Worm (Caenorhabditis elegans) whole organism, early embryonic: ENCODE data around the gene Y75B8A.23.

Experiments
- B0310.2 ChIP-seq: sonication (generic microtip); optimal IDR thresholded peaks from 2 replicates; lab custom pipeline; 2016; ENCODE audit warnings: mild to moderate bottlenecking, missing genetic modification characterization, missing compliant biosample characterization
- F13C5.2 ChIP-seq: sonication (generic microtip); optimal IDR thresholded peaks from 2 replicates; lab custom pipeline; 2017; ENCODE audit warnings: mild to moderate bottlenecking, missing genetic modification characterization, inconsistent platforms, missing compliant biosample characterization
- aly-1 ChIP-seq: sonication (generic microtip); optimal IDR thresholded peaks from 2 replicates; lab custom pipeline; 2016; ENCODE audit warnings: missing genetic modification characterization, missing compliant biosample characterization
- ama-1 ChIP-seq: fragments of 150-350 bp; optimal IDR thresholded peaks from 2 replicates; lab custom pipeline; 2014
- ceh-13 ChIP-seq: fragments of 200-800 bp; sonication (Bioruptor generic); optimal IDR thresholded peaks from 2 replicates; lab custom pipeline; 2018; ENCODE audit warnings: mild to moderate bottlenecking, missing genetic modification characterization, missing compliant biosample characterization
- ceh-36 ChIP-seq: sonication (generic microtip); optimal IDR thresholded peaks from 2 replicates; lab custom pipeline; 2016; ENCODE audit warnings: missing genetic modification characterization, inconsistent platforms, missing compliant biosample characterization
- ets-7 ChIP-seq: sonication (generic microtip); optimal IDR thresholded peaks from 2 replicates; lab custom pipeline; 2016; ENCODE audit warnings: missing genotype, missing genetic modification characterization, missing compliant biosample characterization
- flt-1 ChIP-seq: fragments of 200-800 bp; sonication (Bioruptor generic); IDR thresholded peaks from 2 replicates; pipeline ENCODE4 v1.3.6; 2022; ENCODE audit warnings: missing genetic modification characterization, missing compliant biosample characterization
- hmbx-1 ChIP-seq: sonication (generic microtip); optimal IDR thresholded peaks from 2 replicates; lab custom pipeline; 2016; ENCODE audit warnings: mild to moderate bottlenecking, missing genetic modification characterization, missing compliant biosample characterization
- hmg-4 ChIP-seq: fragments of 200-800 bp; sonication (Bioruptor generic); optimal IDR thresholded peaks from 2 replicates; lab custom pipeline; 2018; ENCODE audit warnings: mild to moderate bottlenecking, missing genetic modification characterization, missing compliant biosample characterization
- hnd-1 ChIP-seq: sonication (generic microtip); optimal IDR thresholded peaks from 2 replicates; lab custom pipeline; 2016; ENCODE audit warnings: missing genetic modification characterization, missing compliant biosample characterization
- pes-1 ChIP-seq: fragments of 200-800 bp; sonication (Bioruptor generic); IDR thresholded peaks from 2 replicates; pipeline ENCODE4 v1.3.6; 2022; ENCODE audit warnings: missing genetic modification reagents, missing genetic modification characterization, missing compliant biosample characterization
- scrt-1 ChIP-seq: fragments of 200-800 bp; sonication (Bioruptor generic); IDR thresholded peaks from 2 replicates; pipeline ENCODE4 v1.3.6; 2022; ENCODE audit warnings: missing genetic modification characterization, missing compliant biosample characterization
- sea-1 ChIP-seq: fragments of 200-800 bp; sonication (Bioruptor generic); conservative IDR thresholded peaks from 2 replicates; pipeline ENCODE4 v1.3.6; 2022; ENCODE audit warnings: missing genetic modification characterization, missing compliant biosample characterization
- tbx-11 ChIP-seq: fragments of 200-800 bp; sonication (Bioruptor generic); IDR thresholded peaks from 2 replicates; pipeline ENCODE4 v1.3.6; 2022; ENCODE audit warnings: missing genetic modification characterization, missing compliant biosample characterization
- tbx-37 ChIP-seq: fragments of 200-800 bp; sonication (Bioruptor generic); conservative IDR thresholded peaks from 2 replicates; pipeline ENCODE4 v1.3.6; 2022; ENCODE audit warnings: missing genetic modification reagents, missing genetic modification characterization, missing compliant biosample characterization
- tra-4 ChIP-seq: sonication (generic microtip); optimal IDR thresholded peaks from 2 replicates; lab custom pipeline; 2017; ENCODE audit warnings: missing genetic modification characterization, missing compliant biosample characterization

Y75B8A.23 gene

DNA sequence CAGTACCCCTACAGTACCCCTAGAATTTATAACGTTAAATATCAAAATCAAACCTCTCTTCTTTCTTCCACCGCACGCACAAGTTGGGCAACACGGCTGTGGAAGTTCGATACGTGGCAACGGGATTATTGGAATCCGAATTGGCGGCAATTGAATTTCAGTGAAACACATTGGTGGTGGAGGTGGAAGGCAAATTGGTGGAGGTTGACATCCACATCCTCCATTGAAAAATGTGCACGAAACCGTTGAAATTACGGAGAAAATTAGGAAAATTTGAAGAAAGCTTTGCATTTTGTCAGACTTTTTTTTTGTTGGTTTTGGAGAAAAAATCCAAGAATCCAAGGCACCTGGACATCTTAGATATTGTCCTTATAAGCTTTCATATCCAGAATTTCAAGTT, 15.1 kb upstream of the Y75B8A.23 start:
- TF ChIP-seq scrt-1 (GFP tag; lab: Robert Waterston, UW) (no peak), B0310.2 (tag; lab: Kevin White, UChicago) (no peak), pes-1 (GFP tag; lab: Robert Waterston, UW) (no peak), ets-7 (no peak), ceh-13 (GFP tag; lab: Kevin White, UChicago) (no peak), hnd-1 (tag; lab: Kevin White, UChicago) (no peak), sea-1 (GFP tag; lab: Robert Waterston, UW) (no peak), hmg-4 (no peak), aly-1 (tag; lab: Kevin White, UChicago) (no peak), ceh-36 (tag; lab: Kevin White, UChicago) (no peak), ama-1 (no peak), tra-4 (tag; lab: Kevin White, UChicago) (no peak), tbx-11 (GFP tag; lab: Robert Waterston, UW) (no peak), F13C5.2 (tag; lab: Kevin White, UChicago) (no peak), hmbx-1 (tag; lab: Kevin White, UChicago) (no peak), flt-1 (GFP tag; lab: Robert Waterston, UW) (no peak), tbx-37 (no peak)

DNA sequence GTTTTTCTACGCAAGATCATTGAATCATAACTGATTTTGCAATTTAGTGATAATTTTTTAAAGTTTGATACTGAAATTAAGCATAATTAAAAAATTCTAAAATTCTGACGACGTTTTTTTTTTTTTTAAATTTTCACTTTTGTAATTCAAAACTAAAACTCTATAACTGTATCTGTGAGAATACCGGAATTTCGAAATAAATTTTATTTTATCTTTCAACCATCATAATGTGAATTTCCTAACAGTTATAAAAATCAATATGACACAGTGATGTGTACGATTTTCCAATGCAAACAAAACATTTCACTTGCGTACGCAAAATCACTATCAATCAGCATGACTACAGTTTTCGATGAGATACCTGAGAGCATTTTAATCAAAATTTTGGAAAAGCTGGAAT, 14.5 kb upstream of the Y75B8A.23 start, which contains the start of the genes grl-15 and fbxa-89:
Gene grl-15, minus strand, starts transcription at position 101 of the 400 bp plus-strand sequence.
Gene fbxa-89, plus strand, starts transcription at position 271 of the 400 bp plus-strand sequence.
- TF ChIP-seq hnd-1 (tag; lab: Kevin White, UChicago), result no peak
- TF ChIP-seq tra-4 (tag; lab: Kevin White, UChicago), result no peak
- no peak for TF ChIP-seq ets-7
- TF ChIP-seq scrt-1 (GFP tag; lab: Robert Waterston, UW), result no peak
- TF ChIP-seq ceh-36 (tag; lab: Kevin White, UChicago), result no peak
- no peak for TF ChIP-seq F13C5.2 (tag; lab: Kevin White, UChicago)
- no peak for TF ChIP-seq aly-1 (tag; lab: Kevin White, UChicago)
- TF ChIP-seq hmbx-1 (tag; lab: Kevin White, UChicago), result no peak
- no peak for TF ChIP-seq hmg-4
- TF ChIP-seq B0310.2 (tag; lab: Kevin White, UChicago), result no peak
- TF ChIP-seq tbx-37, result no peak
- no peak for TF ChIP-seq ceh-13 (GFP tag; lab: Kevin White, UChicago)
- no peak for TF ChIP-seq ama-1
- TF ChIP-seq sea-1 (GFP tag; lab: Robert Waterston, UW), result no peak
- TF ChIP-seq pes-1 (GFP tag; lab: Robert Waterston, UW), result no peak
- no peak for TF ChIP-seq flt-1 (GFP tag; lab: Robert Waterston, UW)

DNA sequence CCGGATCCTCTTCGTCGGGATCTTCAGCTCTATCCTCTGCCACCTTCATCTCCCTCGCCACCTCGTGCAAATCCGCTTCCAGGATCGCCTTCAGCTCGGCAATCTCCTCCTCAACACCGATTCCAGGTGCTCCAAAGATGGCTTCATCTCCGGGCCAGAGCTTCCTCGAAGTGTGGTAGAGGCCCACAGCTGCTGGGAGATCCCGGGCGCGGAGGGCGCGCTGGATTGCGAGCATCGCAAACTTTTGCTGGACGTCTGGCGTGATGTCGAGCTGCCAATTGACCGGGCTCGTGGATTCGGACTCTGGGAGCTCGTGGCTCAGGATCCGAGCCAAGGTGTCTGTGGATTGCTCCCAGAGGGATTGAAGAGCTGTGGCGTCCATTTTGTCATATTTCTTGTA, 4.9 kb upstream of the Y75B8A.23 start:
- TF ChIP-seq tbx-11 (GFP tag; lab: Robert Waterston, UW) (no peak), B0310.2 (tag; lab: Kevin White, UChicago) (no peak), pes-1 (GFP tag; lab: Robert Waterston, UW) (no peak), aly-1 (tag; lab: Kevin White, UChicago) (no peak), ceh-36 (tag; lab: Kevin White, UChicago) (no peak), tbx-37 (no peak), scrt-1 (GFP tag; lab: Robert Waterston, UW) (no peak), ceh-13 (GFP tag; lab: Kevin White, UChicago) (no peak), sea-1 (GFP tag; lab: Robert Waterston, UW) (no peak), hmg-4 (no peak), ama-1 (no peak), flt-1 (GFP tag; lab: Robert Waterston, UW) (no peak), hmbx-1 (tag; lab: Kevin White, UChicago) (no peak), ets-7 (no peak), F13C5.2 (tag; lab: Kevin White, UChicago) (no peak)

DNA sequence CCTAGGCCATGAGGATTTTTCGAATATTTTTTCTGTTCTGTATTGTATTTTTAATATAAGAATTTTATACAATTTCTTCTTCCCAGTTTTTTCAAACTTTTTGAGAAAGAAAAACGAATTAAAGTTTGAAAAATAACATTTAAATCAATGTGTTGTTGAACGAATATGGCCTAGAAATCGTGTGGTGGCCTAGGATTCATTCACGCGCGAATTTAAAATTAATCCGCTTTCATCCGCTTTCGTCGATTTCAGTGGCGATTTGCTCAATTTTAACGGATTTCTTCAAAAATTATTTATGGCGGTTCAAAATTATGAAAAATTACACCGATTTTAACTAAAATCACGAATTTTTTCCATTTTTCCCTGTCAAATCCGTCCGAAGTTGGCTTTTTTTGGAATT, 3.1 kb upstream of the Y75B8A.23 start:
- TF ChIP-seq hmbx-1 (tag; lab: Kevin White, UChicago) (no peak), F13C5.2 (tag; lab: Kevin White, UChicago) (no peak), hmg-4 (no peak), aly-1 (tag; lab: Kevin White, UChicago) (no peak), B0310.2 (tag; lab: Kevin White, UChicago) (no peak)

DNA sequence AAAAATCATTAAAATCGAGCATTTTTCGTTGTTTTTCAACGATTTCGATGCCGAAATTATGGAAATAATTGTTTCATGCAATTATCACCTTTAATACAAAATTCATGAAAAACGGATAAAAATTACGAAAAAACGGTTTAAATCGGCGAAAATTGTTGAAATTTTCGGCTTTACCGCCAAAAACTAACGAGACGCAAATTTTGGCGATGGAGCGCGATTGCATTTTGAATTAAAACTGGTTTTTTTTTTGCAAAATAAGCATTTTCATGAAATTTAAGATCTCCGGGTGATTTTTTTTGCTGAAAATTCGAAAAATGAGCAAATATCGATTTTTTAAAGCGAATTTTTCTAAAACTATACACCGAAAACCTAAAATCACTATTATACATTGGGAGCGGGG, 718 bp downstream of the Y75B8A.23 start:
- TF ChIP-seq flt-1 (GFP tag; lab: Robert Waterston, UW) (no peak), ceh-13 (GFP tag; lab: Kevin White, UChicago) (no peak), tra-4 (tag; lab: Kevin White, UChicago) (no peak), ets-7 (no peak), scrt-1 (GFP tag; lab: Robert Waterston, UW) (no peak), ama-1 (no peak), pes-1 (GFP tag; lab: Robert Waterston, UW) (no peak), ceh-36 (tag; lab: Kevin White, UChicago) (no peak), F13C5.2 (tag; lab: Kevin White, UChicago) (no peak), tbx-11 (GFP tag; lab: Robert Waterston, UW) (no peak), hnd-1 (tag; lab: Kevin White, UChicago) (no peak), tbx-37 (no peak), sea-1 (GFP tag; lab: Robert Waterston, UW) (no peak), B0310.2 (tag; lab: Kevin White, UChicago) (no peak), hmbx-1 (tag; lab: Kevin White, UChicago) (no peak), aly-1 (tag; lab: Kevin White, UChicago) (no peak), hmg-4 (no peak)

DNA sequence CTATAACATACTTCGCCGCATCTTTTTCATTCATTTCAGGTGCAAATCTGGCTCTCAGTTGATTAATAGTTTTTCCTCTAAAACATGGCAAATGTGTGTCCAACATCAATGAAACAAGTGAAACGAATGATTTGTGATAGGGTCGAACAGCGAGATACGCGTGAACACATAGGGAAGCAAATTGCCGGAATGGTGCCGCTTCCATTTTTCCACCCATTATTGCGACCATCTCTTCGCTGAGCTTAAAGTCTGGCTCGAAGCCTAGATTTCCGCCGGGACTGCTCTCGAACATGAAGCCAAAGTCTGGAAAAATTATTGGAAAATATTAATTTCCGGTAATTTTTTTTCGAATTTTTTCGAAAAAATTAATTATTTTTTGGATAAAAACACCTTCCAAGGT, 2.9 kb downstream of the Y75B8A.23 start:
- TF ChIP-seq F13C5.2 (tag; lab: Kevin White, UChicago) (no peak), hnd-1 (tag; lab: Kevin White, UChicago) (no peak), ama-1 (no peak), sea-1 (GFP tag; lab: Robert Waterston, UW) (no peak), scrt-1 (GFP tag; lab: Robert Waterston, UW) (no peak)

DNA sequence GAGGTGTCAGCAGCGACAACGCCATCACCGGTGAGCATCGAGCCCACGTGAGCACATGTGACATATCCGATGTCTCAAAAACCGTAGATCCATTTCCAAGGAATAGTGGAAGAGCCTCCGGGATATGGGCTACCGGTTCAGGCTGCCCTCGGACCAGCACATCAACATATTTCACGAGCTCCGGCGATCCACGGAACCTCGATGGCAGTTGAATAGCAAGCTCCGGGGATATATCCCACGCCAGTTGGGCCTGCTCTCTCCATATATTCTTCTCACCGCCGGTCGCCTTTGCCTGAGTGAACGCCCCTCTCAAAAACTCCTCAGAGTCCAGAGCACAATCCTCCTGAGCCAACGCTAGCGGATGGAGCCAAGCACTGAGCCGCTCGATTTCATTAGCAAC, 9.3 kb downstream of the Y75B8A.23 start:
- TF ChIP-seq tbx-11 (GFP tag; lab: Robert Waterston, UW), result no peak
- TF ChIP-seq pes-1 (GFP tag; lab: Robert Waterston, UW), result no peak
- TF ChIP-seq tra-4 (tag; lab: Kevin White, UChicago), result no peak
- no peak for TF ChIP-seq ama-1
- no peak for TF ChIP-seq B0310.2 (tag; lab: Kevin White, UChicago)
- TF ChIP-seq ceh-36 (tag; lab: Kevin White, UChicago), result no peak
- no peak for TF ChIP-seq tbx-37
- TF ChIP-seq hnd-1 (tag; lab: Kevin White, UChicago), result no peak
- TF ChIP-seq hmbx-1 (tag; lab: Kevin White, UChicago), result no peak
- no peak for TF ChIP-seq ets-7
- TF ChIP-seq F13C5.2 (tag; lab: Kevin White, UChicago), result no peak
- TF ChIP-seq aly-1 (tag; lab: Kevin White, UChicago), result no peak
- no peak for TF ChIP-seq ceh-13 (GFP tag; lab: Kevin White, UChicago)
- no peak for TF ChIP-seq sea-1 (GFP tag; lab: Robert Waterston, UW)
- no peak for TF ChIP-seq scrt-1 (GFP tag; lab: Robert Waterston, UW)
- no peak for TF ChIP-seq flt-1 (GFP tag; lab: Robert Waterston, UW)
- TF ChIP-seq hmg-4, result no peak
